Fruit fly (Drosophila melanogaster) Kc167 (cell line): ENCODE measurements around the gene CG9289.

ENCODE experiments used
- Myc ChIP-seq: fragments of >200 bp; optimal IDR thresholded peaks from 2 replicates; lab custom pipeline; 2017; ENCODE audit warnings: missing external identifiers
- Sin3A ChIP-seq: fragments of >200 bp; optimal IDR thresholded peaks from 2 replicates; lab custom pipeline; 2018; ENCODE audit warnings: missing external identifiers
- h ChIP-seq: fragments of >200 bp; optimal IDR thresholded peaks from 3 replicates; lab custom pipeline; 2018; ENCODE audit warnings: missing external identifiers
- insv ChIP-seq: fragments of >200 bp; optimal IDR thresholded peaks from 3 replicates; lab custom pipeline; 2018; ENCODE audit warnings: missing external identifiers
- psq ChIP-seq: fragments of >200 bp; optimal IDR thresholded peaks from 2 replicates; lab custom pipeline; 2017; ENCODE audit warnings: missing external identifiers
- ttk ChIP-seq: sonication (Bioruptor generic); optimal IDR thresholded peaks from 2 replicates; lab custom pipeline; 2017; ENCODE audit warnings: missing external identifiers

Gene CG9289

DNA sequence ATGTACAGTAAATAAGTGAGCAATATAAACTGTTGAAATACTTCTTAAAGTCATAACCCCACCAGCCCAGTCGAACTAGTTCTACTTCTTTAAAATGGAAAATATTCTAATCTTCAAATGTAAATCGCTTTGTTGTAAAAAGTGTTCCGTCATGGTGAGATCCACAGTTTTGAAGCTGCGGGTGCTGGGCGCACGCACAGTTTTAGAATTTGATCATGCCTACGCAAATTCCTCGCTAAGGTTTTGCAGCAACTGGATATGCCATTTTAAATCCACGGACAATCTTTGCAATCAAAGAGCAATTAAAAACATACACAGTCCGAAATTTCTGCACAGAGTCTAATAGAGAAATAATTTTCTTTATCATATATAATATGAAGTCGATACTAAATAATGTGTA lies 6.2 kb upstream of the CG9289 start:
- TF ChIP-seq Myc (lab: Kevin White, UChicago) = no peak
- TF ChIP-seq psq (lab: Kevin White, UChicago) = no peak
- no peak for TF ChIP-seq ttk (lab: Kevin White, UChicago)
- no peak for TF ChIP-seq Sin3A (lab: Kevin White, UChicago)
- TF ChIP-seq h = no peak
- TF ChIP-seq insv (lab: Kevin White, UChicago) = no peak

DNA sequence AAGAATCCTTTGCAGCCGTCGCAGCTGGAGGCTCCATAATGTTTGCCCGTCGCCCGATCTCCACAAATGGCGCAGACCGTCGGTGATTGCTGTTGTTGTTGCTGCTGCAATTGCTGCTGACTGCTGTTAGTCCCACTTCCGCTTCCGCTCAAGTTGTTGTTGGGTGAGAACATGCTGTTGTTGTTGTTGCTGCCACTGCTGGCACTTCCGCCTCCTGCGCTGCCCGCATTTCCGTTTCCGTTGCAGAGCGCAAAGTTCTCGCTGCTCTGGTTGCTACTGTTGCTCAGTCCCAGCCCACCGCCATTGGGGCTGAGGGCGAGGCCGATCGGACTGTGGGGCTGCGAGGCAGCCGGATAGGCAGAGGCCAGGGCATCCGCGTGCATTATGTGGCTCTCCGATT lies 5.7 kb upstream of the CG9289 start:
- no peak for TF ChIP-seq Myc (lab: Kevin White, UChicago)
- TF ChIP-seq ttk (lab: Kevin White, UChicago) = no peak
- TF ChIP-seq Sin3A (lab: Kevin White, UChicago) = no peak

DNA sequence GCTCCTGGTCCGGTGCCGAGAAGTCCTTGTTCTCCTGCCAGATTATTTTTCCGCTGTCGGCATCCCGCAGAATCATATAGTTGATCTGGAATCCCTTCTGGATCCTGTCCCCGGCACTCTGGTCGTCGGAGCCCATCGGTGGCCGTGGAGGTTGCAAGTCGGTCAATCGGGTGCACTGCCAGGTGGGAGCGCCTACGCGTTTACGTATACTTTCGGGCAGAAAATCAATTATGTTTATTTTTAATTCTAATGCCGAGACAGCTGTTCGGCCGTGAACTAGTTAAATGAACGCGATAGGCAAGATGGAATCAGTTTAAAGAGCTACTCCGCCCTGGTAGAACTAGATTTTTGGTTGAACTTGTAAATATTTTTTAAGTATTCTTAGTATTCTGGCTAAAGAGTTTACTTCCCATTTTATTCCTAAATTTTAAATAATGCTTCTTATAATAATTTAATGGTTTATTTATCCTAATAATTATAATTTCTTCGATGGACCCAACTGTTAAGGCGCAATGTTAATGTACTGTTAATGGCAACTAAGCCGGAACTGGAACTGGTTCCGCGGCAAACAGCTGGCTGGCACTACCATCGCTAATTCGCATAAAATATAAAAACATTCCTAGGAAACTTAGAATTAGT lies 1.6 kb upstream of the CG9289 start, which contains the start of the genes PrBP and Trs23:
Gene PrBP, minus strand, starts transcription at position 288 of the 639 bp plus-strand sequence.
Gene Trs23, plus strand, starts transcription at position 564 of the 639 bp plus-strand sequence.
- TF ChIP-seq h (no peak), Myc (lab: Kevin White, UChicago) (no peak), insv (lab: Kevin White, UChicago) (no peak), psq (lab: Kevin White, UChicago) (no peak), Sin3A (lab: Kevin White, UChicago) (no peak)

DNA sequence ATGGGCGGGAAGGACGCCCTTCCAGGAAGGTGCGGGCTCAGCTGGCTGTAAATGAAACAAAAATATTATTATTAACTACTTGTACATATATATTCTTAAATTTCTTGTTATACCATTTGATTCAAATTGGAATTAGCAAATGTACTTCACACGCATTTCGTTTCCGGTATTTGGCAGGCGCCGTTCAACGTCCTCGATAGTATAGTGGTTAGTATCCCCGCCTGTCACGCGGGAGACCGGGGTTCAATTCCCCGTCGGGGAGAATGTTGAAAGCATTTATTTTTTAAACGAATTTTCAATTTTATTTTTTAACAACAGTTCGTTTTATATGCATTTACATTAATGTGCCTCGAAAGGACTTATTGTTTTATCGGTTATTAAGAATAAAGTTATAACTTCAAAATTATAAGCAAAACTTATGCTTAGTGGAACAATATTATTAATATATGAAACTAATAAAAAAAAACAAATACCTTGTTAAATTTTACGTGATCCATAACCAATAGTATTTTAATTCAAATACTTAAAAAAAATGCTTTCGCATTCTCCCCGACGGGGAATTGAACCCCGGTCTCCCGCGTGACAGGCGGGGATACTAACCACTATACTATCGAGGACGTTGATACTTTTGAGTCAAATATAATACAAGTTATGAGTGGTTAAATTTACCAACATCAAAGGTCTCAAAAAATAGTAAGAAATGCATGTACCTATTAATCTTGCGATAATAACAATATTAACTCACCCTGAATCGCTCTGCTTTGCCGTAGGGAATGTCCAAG lies 724 bp downstream of the CG9289 start:
- TF ChIP-seq h (no peak), insv (lab: Kevin White, UChicago) (no peak), Sin3A (lab: Kevin White, UChicago) (no peak), ttk (lab: Kevin White, UChicago) (no peak), Myc (lab: Kevin White, UChicago) (no peak), psq (lab: Kevin White, UChicago) (no peak)

DNA sequence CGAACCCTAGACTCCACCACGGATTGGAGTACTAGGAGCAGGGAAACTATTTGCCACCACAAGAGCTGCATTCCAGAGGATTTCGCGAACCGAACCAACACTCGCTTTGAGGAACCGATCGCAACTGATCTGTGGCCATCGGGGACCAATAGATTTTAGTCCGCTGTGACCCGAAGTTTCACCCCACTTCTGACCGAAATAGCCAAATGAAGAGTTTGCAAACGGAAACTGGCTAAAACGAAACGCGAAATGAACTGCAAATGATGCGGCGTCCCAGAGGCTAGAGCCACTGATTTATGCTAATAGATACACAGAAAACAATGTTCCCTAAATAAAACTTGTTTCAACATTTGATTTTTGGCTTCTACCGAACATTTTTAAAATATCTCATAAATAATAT lies 4.5 kb downstream of the CG9289 start, which contains the start of gene CG9287:
Gene CG9287, minus strand, starts transcription at position 101 of the 400 bp plus-strand sequence.
- TF ChIP-seq Sin3A (lab: Kevin White, UChicago) (no peak), psq (lab: Kevin White, UChicago) (no peak), ttk (lab: Kevin White, UChicago) (no peak)

DNA sequence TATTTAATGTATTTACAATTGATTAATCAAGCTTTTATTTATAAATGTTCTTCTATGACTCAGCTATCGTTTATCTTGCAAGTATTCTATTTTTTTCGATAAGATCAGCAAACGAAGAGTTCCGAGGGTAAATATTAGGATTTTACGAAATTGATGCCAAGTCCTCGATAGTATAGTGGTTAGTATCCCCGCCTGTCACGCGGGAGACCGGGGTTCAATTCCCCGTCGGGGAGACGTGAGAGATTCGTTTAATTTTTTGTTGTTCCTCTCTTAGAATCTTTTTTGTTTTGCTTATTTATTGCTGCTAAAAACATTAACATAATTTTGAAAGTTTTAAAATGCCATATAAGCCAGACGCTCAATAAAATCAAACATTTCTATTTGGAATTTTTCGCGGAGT lies 5.2 kb downstream of the CG9289 start:
- TF ChIP-seq Sin3A (lab: Kevin White, UChicago) (no peak), Myc (lab: Kevin White, UChicago) (no peak), h (no peak), insv (lab: Kevin White, UChicago) (no peak), ttk (lab: Kevin White, UChicago) (no peak), psq (lab: Kevin White, UChicago) (no peak)

DNA sequence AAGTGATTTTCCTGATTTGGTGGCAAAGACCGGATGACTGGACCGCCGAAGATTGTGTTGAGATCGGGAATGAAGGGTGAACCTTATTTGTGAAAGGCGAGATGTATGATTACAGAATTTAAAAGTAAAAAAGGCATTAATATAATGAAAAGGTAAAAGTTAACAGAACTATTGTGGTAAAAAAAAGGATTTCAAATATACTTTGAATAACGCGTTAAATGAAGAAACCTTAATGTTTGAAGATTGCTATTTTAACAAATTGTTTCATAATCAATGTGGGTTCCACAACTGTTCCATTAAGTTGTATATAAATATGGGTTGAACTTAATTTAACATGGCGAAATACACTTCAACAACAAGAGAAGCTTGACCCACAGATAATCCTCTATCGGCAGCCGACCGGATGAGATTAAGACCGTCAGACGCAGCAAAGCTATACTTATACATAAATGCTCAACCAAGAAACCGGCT lies 11.9 kb downstream of the CG9289 start, which contains the start of gene Glt:
Gene Glt, plus strand, starts transcription at position 421 of the 471 bp plus-strand sequence.
- TF ChIP-seq insv (lab: Kevin White, UChicago) (no peak), h (no peak), ttk (lab: Kevin White, UChicago) (no peak), Myc (lab: Kevin White, UChicago) (no peak), Sin3A (lab: Kevin White, UChicago) (no peak), psq (lab: Kevin White, UChicago) (no peak)

DNA sequence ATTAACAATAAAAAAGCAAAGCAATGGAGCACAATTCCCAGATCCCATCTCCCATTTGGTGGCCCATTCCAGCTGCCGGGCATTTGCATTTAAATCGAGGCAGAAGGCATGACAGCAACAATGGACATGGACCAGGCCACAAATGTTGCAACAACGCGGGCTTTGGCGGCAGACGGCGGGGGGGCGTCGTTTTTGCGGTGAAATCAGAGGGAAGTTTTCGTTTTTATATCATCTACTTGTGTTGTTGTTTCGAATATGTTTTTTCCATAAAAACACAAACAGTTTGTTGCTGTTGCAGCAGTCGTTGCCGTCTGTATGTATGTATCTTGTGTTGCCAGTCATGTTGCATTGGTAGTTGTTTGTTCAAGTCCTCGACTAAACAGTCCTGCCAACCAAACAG lies 24.6 kb downstream of the CG9289 start:
- TF ChIP-seq ttk (lab: Kevin White, UChicago) (no peak), insv (lab: Kevin White, UChicago) (no peak), h (no peak)

DNA sequence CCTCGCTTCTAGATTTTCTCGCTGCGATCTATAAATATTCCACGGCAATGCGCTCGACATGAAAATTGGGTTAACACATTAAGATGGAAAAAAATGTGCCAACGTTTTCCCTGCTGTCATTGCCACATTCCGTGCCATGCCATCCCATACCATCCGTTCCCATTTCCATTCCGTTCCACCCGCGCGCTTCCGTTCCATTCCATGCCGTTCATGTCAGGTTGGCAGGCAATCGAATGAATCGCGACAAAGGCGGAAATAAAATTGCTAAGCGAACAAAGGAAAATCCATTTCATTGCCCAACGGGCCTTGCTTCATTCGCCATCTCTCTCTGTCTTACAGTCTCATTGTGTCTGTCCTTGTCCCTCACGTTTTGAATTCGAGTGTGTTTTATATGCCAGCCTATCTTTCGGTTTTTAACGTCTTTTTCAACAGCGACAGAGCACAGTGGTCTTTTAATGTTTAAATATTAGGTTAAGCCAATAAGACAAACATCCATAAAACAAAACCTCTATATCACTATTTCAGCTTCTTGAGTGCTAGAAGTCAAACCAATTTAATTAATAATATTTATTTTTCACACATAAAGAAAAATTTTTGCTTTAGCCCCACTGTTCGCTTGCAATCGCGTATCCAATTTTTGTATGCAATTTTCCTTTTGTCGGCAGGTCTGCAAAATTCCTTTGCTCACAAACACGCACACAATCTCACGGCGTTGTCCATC lies 50.3 kb downstream of the CG9289 start:
- TF ChIP-seq Myc (lab: Kevin White, UChicago) (no peak), psq (lab: Kevin White, UChicago) (no peak), Sin3A (lab: Kevin White, UChicago) (no peak), insv (lab: Kevin White, UChicago) (no peak), h (no peak), ttk (lab: Kevin White, UChicago) (no peak)
